Worm (Caenorhabditis elegans) whole organism, L4/young adult: Measurements from ENCODE around the gene R04B3.2.

Experiments
- W03F9.2 ChIP-seq: fragments of 150-350 bp; optimal IDR thresholded peaks from 2 replicates; lab custom pipeline; 2014; ENCODE audit warnings: missing biosample characterization, missing genetic modification characterization
- dao-5 ChIP-seq: sonication (generic microtip); optimal IDR thresholded peaks from 2 replicates; lab custom pipeline; 2016; ENCODE audit warnings: missing genotype, missing genetic modification characterization, moderate library complexity, missing compliant biosample characterization
- him-1 ChIP-seq: sonication (generic microtip); optimal IDR thresholded peaks from 2 replicates; lab custom pipeline; 2016; ENCODE audit warnings: missing genotype, missing genetic modification reagents, missing genetic modification characterization, missing compliant biosample characterization

The R04B3.2 gene

ce11 chrX:2473618-2474017, at the start of gene R04B3.2:
R04B3.2 (minus strand) TSS chrX:2473718.
- TF ChIP-seq W03F9.2 (tag; lab: Kevin White, UChicago) (no peak), him-1 (tag; lab: Kevin White, UChicago) (no peak), dao-5 (no peak)

- TF ChIP-seq dao-5 (no peak), him-1 (tag; lab: Kevin White, UChicago) (no peak), W03F9.2 (tag; lab: Kevin White, UChicago) (no peak)
Observed at ce11 chrX:2522658-2523057, 49.1 kb upstream of the R04B3.2 start.

ce11 chrX:2520461-2520860, 46.9 kb upstream of the R04B3.2 start:
- TF ChIP-seq W03F9.2 (tag; lab: Kevin White, UChicago), result no peak
- no peak for TF ChIP-seq him-1 (tag; lab: Kevin White, UChicago)
- TF ChIP-seq dao-5, result no peak

ce11 chrX:2516949-2517696, 43.6 kb upstream of the R04B3.2 start:
- TF ChIP-seq dao-5 (no peak), W03F9.2 (tag; lab: Kevin White, UChicago) (no peak), him-1 (tag; lab: Kevin White, UChicago) (no peak)

DNA sequence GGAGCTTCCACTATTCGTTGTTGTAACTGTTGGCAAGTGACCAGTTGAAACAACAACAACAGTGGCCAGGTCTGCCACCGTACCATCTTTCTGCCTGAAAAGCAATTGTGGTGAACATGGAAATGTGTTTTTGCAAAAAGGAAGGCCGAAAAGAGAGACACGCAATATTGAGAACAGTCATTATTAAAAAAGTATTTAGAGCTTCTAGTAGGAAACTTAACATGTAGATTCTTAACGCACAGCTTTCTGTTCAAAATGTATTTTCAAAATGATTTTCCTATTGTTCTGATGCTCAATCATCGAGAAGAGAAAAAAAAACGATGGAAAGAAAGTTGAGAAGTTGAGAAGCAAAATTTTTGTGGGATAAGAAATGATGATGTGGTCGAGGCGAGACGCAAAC, 41.7 kb upstream of the R04B3.2 start, which contains the start of gene syg-1:
syg-1 (minus strand) TSS at position 101 of the 400 bp plus-strand sequence.
- no peak for TF ChIP-seq W03F9.2 (tag; lab: Kevin White, UChicago)
- TF ChIP-seq him-1 (tag; lab: Kevin White, UChicago), result no peak
- no peak for TF ChIP-seq dao-5

ce11 chrX:2513667-2514198, 40.2 kb upstream of the R04B3.2 start:
- TF ChIP-seq him-1 (tag; lab: Kevin White, UChicago) (no peak), W03F9.2 (tag; lab: Kevin White, UChicago) (no peak), dao-5 (no peak)

DNA sequence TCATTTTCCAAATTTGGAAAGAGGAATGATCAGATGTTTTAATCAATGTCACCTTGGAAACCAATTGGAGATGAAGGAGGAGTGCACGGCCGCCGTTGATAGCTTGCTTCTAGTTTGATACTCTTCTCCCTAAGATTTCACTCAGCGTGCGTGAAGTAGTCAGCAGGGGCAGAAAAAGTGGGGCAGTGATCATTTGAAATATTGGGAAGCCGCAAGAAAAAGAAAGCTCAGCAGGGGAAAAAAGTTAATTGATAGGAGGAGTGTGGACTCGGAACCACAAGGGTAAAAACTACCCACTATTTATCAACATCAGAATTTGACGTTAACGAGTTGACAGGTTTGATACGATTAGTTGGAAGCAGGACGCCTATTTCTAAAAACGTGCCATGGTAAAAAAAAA, 34.9 kb upstream of the R04B3.2 start, which contains the start of gene K02E10.7:
K02E10.7 (minus strand) TSS at position 101 of the 400 bp plus-strand sequence.
- no peak for TF ChIP-seq dao-5
- no peak for TF ChIP-seq W03F9.2 (tag; lab: Kevin White, UChicago)
- no peak for TF ChIP-seq him-1 (tag; lab: Kevin White, UChicago)

ce11 chrX:2506738-2507137, 33.2 kb upstream of the R04B3.2 start:
- TF ChIP-seq W03F9.2 (tag; lab: Kevin White, UChicago) (no peak), him-1 (tag; lab: Kevin White, UChicago) (no peak)

ce11 chrX:2497816-2498215, 24.3 kb upstream of the R04B3.2 start:
- no peak for TF ChIP-seq dao-5
- TF ChIP-seq W03F9.2 (tag; lab: Kevin White, UChicago), result no peak
- no peak for TF ChIP-seq him-1 (tag; lab: Kevin White, UChicago)

ce11 chrX:2495865-2496314, 22.4 kb upstream of the R04B3.2 start, which contains the start of gene rabr-1:
rabr-1 (plus strand) TSS chrX:2496180.
- TF ChIP-seq dao-5 (no peak), W03F9.2 (tag; lab: Kevin White, UChicago) (no peak)

- TF ChIP-seq dao-5 (no peak), him-1 (tag; lab: Kevin White, UChicago) (no peak), W03F9.2 (tag; lab: Kevin White, UChicago) (no peak)
Observed at ce11 chrX:2494296-2494695, 20.8 kb upstream of the R04B3.2 start.

DNA sequence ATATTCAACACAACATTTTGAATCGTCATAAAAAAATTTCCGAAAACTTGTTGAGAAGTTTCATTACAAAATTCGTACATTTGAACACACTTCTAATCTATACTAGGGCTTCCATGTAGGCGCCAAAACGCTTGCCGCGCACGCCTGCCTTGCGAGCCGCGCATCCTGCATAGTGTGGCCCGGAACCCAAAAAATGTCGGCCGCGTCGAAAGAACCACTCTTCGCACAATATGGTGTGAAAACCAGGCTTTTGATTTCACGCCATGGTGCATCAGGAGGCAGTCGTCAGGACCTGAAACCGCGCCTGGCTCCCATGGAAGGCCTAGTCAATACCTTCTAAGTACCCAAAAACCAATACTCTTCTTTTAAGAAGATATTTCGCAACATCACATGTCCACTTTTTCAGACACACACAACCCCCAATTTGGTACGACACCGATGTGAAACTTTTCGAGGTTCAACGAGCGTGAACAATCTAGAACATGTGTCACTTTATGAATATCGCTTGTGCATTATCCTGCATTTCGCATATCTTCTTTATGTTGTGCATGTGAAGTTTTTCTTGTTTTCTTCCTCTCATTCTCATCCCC, 20.2 kb upstream of the R04B3.2 start:
- TF ChIP-seq dao-5 (no peak), W03F9.2 (tag; lab: Kevin White, UChicago) (no peak), him-1 (tag; lab: Kevin White, UChicago) (no peak)

DNA sequence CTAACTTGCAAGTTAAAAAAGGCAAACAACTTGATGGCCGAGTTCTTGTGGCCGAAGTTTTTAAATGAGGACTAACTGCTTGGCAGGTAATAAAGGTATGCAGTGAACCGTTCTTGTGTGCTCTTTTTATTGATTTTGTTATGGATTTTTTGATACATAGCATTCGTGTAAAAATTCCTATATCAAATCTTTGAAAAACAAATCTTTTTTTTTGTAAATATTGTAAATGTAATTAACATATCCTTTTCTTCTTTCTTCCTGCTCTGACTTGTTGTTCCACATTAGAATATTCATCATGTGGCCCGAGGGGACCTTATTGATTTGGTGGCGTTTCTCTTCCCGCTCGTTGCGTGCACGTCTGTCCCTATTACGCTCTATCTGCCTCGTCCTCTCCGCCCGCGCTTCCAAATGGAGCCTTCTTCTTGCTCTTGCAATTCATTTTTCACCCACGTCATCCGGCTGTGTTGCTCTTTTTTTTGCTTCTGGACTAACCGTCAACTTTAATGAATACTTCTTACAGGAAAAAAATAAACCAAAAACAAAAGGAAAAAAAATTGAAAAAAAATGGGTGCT, 15.1 kb upstream of the R04B3.2 start, which contains the start of gene hid-1:
hid-1 (plus strand) TSS at position 523 of the 573 bp plus-strand sequence.
- peak; percentile 47 for TF ChIP-seq him-1 (tag; lab: Kevin White, UChicago)
- TF ChIP-seq dao-5, result no peak

- no peak for TF ChIP-seq W03F9.2 (tag; lab: Kevin White, UChicago)
- TF ChIP-seq dao-5, result no peak
- no peak for TF ChIP-seq him-1 (tag; lab: Kevin White, UChicago)
Observed at ce11 chrX:2483078-2483477, 9.6 kb upstream of the R04B3.2 start, which contains the start of gene K02E10.4. K02E10.4 (plus strand) TSS chrX:2483263.
